Fruit fly (Drosophila melanogaster) whole organism, larva: ENCODE data around the gene CG17260.

ENCODE experiments used
- noc ChIP-seq: fragments of 200-800 bp; sonication (Bioruptor generic); optimal IDR thresholded peaks from 3 replicates; lab custom pipeline; 2019; ENCODE audit warnings: missing biosample characterization, mild to moderate bottlenecking, missing genetic modification characterization, moderate library complexity

The CG17260 gene

DNA sequence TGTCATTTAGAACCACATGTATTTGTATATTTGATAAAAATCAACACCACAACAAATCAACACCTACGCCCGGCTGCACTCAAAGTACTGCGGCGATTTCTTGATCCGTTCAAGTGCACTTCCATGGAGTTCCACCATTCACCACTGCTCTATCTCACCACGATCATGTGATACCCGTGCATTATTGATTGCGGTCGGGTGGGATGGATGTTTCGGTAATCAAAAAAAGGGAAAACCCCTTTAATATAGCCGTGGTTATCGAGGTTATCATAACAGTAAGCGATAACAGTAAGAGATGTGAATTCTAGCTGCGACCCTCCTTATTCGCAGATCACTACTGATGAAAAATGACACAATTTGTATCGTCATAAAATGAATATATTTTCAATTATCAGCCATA is 18.8 kb upstream of the CG17260 start, which contains the start of the genes CG17224 and CG17264:
Gene CG17224 (minus strand): TSS at position 97 of the 400 bp plus-strand sequence.
Gene CG17264 (plus strand): TSS at position 297 of the 400 bp plus-strand sequence.
- TF ChIP-seq noc (tag; lab: Kevin White, UChicago), result no peak

DNA sequence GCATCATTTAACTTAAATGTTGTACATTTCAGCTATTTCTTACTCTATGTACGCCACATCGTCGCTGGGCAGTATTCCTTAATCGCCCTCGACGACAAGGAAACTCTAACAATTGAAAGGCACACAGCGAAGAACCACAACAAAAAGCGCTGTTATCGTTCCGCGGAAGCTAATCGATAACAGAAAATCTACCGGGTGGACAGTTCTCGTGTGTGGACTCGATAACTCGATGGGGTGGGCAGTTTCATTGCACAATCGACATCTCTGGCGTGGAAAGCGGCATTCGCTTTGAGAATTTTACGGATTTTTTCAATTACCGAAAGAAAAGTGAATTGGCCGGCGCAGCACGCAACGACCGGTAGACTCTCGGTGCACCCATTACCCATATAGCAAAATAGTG is 14.0 kb upstream of the CG17260 start, which contains the start of the genes alpha4GT1 and Prp40:
Gene alpha4GT1 (minus strand): TSS at position 156 of the 400 bp plus-strand sequence.
Gene Prp40 (plus strand): TSS at position 241 of the 400 bp plus-strand sequence.
- TF ChIP-seq noc (tag; lab: Kevin White, UChicago), result no peak

dm6 chr2L:3029012-3029411 is 8.0 kb upstream of the CG17260 start, which contains the start of the genes Sf3b2 and CG17219:
Gene Sf3b2 (minus strand): TSS chr2L:3029168.
Gene CG17219 (plus strand): TSS chr2L:3029253.
- no peak for TF ChIP-seq noc (tag; lab: Kevin White, UChicago)

dm6 chr2L:3030350-3030749 is 6.7 kb upstream of the CG17260 start, which contains the start of gene GABPI:
Gene GABPI (plus strand): TSS chr2L:3030539.
- no peak for TF ChIP-seq noc (tag; lab: Kevin White, UChicago)

- no peak for TF ChIP-seq noc (tag; lab: Kevin White, UChicago)
Measured at dm6 chr2L:3034969-3035368, 2.1 kb upstream of the CG17260 start, which contains the start of gene CG17258. Gene CG17258 (minus strand): TSS chr2L:3035348.

dm6 chr2L:3039774-3040173 is 2.7 kb downstream of the CG17260 start, which contains the start of the genes cnir and CG17221:
Gene cnir (minus strand): TSS chr2L:3039812.
Gene CG17221 (plus strand): TSS chr2L:3039976.
- peak; percentile 71 for TF ChIP-seq noc (tag; lab: Kevin White, UChicago)

DNA sequence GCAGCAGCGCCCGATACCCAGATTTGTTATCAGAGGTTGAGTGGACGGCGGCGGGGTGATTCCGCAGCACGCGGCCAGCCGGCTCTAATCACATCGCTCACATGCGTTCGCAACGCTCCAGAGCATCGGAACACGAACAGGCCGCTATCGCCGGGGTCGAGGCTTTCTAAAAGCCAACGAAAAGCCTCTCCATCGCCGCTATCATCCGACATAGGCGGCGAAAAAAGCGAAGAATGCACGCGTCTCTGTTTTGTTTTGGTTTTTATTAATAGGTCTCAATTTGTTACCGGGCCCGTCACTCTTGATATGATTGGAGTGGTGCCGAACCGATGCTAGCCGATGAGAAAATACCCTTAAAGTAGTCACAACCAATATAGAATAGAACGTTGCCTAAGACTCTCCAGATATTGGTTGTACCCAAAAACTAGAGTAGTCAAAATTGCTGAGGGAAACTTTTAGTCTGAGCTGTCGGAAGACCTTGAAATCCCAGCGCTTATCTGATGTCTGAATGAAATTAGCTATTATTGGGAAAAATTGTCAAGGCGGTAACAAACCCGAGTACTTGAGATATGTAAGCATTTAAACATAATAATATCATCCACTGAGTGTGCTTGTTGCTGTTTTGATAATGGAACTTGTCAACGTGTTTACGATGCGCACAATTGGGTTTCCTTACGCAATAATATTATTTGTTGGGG is 5.0 kb downstream of the CG17260 start, which contains the start of gene CG17261:
Gene CG17261 (plus strand): TSS at position 634 of the 698 bp plus-strand sequence.
- TF ChIP-seq noc (tag; lab: Kevin White, UChicago), result peak; percentile 89

- no peak for TF ChIP-seq noc (tag; lab: Kevin White, UChicago)
Measured at dm6 chr2L:3043647-3044046, 6.6 kb downstream of the CG17260 start, which contains the start of gene FASN2. Gene FASN2 (plus strand): TSS chr2L:3043947.

DNA sequence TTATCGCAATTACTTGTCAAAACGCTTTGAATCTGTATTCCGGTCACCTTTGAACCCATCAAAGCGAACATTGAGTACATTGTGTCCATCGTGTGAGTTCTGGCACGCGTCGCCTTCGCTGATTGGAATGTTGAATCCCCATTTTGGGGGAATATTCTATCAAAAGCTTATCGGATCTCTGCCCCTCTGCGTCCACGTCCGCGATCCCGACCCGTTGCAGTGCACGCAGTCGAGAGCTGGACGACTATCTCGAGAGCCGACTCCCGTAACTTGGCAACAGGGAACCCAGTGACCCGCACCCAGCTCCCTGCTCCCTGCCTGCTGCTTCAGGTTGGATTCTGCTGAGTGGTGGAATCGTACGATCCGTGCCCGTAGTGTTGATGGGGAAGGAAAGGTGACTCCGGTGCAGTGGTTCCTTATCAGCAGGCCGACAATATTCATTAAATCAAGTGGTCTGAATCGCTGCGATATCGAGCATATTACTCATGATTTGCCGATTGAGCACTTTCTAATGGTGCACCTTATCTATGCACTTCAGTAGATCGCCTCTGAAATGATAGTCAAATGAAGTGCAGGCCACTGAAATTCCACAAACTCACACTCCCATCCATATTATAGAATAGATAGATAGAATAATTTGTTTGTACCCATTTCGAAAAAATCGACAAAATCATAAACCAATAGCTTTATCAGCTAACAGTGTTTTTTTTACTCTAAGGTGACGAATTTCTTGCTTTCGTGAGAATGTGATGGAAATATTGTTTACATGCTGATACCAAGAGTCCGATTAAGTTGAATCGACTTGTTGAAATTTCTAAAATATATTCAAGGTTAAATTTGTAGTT is 7.9 kb downstream of the CG17260 start:
- no peak for TF ChIP-seq noc (tag; lab: Kevin White, UChicago)

DNA sequence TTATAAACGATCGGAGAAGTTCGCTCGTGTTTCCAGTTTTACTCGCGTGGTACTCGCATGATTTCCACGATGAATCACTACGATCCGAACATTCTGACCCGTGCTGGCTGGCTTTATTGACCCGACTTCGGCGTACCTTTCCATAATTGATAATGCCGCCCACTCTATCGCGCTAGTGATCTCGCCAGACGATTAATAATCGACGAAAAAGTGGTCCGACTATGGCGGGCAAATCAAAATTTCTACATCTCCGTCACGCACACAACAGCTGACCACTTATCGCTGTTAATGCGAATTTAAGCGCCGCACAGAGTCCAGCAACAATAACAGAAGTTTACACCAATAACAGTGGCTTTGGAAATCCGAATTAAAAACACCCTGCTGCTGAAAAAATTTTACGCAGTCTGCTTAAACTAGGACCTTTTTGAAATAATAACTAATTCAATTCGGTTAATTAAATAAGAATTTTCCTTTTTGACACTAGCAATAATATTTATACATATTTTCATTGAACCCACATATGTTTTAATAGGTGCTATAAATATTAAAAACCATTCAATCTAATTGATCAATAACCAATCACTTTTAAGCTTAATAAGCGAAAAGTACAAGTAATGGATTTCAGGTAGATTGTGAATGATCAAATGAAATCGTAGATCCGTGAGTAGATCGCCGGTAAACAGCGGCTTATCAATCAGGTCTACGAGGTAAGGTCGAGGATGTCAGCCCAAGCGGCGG is 18.8 kb downstream of the CG17260 start:
- peak; percentile 80 for TF ChIP-seq noc (tag; lab: Kevin White, UChicago)

DNA sequence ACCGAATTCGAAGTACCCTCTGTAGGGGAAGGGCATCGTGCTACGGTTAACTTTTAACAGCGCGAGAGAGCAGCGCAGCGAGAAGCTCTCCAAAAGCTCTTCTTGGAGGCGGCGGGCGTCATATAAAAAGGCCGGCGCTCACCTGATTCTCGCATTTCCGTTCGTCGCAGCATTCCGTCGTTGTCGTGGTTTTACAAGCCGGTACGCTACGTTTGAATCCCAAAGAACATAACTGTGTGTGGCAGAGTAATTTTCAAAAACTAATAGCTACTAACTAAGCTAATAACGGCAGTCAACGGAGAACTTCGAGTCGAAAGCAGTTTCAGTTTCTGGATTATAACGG is 19.4 kb downstream of the CG17260 start, which contains the start of gene FASN1:
Gene FASN1 (plus strand): TSS at position 151 of the 343 bp plus-strand sequence.
- peak; percentile 25 for TF ChIP-seq noc (tag; lab: Kevin White, UChicago)

dm6 chr2L:3057951-3058771 is 21.1 kb downstream of the CG17260 start:
- TF ChIP-seq noc (tag; lab: Kevin White, UChicago), result peak; percentile 79

DNA sequence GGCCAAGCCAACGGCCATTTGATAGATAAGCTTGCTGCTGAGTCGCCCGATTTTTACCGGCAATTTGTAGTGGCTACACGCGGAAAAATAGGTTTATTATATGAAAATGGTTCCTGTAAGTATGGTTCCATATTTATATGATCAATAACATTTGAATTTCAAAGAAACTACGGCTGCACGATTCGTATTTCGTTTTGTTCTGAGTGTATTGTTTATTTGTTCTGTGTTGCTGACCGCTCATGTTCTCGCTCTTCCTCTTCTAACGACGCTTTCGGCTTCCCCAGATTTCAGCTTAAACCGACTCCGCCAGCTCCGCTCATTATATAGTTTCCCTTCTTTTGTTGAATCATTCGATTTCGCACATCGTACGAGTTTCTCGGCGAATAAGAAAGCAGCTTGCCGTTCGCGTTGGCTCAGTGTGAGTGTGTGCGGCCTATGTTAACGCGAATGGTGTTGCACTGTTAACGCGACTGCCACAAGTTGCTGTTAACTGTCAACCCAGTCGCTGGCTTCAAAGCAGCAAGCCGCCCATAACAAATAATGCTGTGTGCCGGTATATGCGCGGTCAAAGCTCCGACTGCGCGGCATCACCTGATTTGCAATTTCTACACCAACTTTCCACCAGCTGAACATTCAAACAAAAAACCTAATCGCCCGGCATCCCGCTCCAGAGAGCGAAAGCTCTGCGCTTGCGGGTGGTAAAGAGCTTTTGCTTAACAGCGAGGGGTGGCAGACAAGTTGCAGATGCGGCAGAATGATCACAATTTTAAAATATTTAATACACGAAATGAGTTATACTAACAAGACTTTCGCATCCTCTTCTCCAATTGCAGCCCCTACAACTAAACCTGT is 22.0 kb downstream of the CG17260 start:
- peak; percentile 63 for TF ChIP-seq noc (tag; lab: Kevin White, UChicago)
